Worm (Caenorhabditis elegans) whole organism, L3 larva: Measurements from ENCODE around the gene shk-1.
"Not testable (repeated sequence)": the region's sequence is repeated elsewhere in the genome, so short reads cannot be mapped to it uniquely, and the experiment has no call there.

Experiments used
- ZK546.5 ChIP-seq: sonication (generic microtip); optimal IDR thresholded peaks from 2 replicates; lab custom pipeline; 2017; ENCODE audit warnings: missing biosample characterization, missing genetic modification characterization
- ama-1 ChIP-seq: fragments of 150-350 bp; optimal IDR thresholded peaks from 2 replicates; lab custom pipeline; 2018
- ceh-16 ChIP-seq: sonication (generic microtip); optimal IDR thresholded peaks from 2 replicates; lab custom pipeline; 2017; ENCODE audit warnings: missing biosample characterization, missing genetic modification characterization
- ceh-28 ChIP-seq: fragments of 150-350 bp; optimal IDR thresholded peaks from 2 replicates; lab custom pipeline; 2014; ENCODE audit warnings: missing biosample characterization, missing genetic modification reagents, missing genetic modification characterization
- egl-27 ChIP-seq: sonication (generic microtip); optimal IDR thresholded peaks from 4 replicates; lab custom pipeline; 2017; ENCODE audit warnings: missing biosample characterization, missing genetic modification reagents, missing genetic modification characterization
- egl-5 ChIP-seq: fragments of 150-350 bp; optimal IDR thresholded peaks from 2 replicates; lab custom pipeline; 2017; ENCODE audit warnings: missing biosample characterization, missing genetic modification reagents, missing genetic modification characterization, inconsistent platforms
- elt-1 ChIP-seq: fragments of 150-350 bp; optimal IDR thresholded peaks from 2 replicates; lab custom pipeline; 2014; ENCODE audit warnings: missing biosample characterization, missing genetic modification characterization
- eor-1 ChIP-seq, 2 experiments: fragments of 150-350 bp; optimal IDR thresholded peaks; 2 replicates each; lab custom pipeline; 2014 to 2018; ENCODE audit warnings: missing biosample characterization in 2 of 2, missing genetic modification characterization in 2 of 2
- fkh-10 ChIP-seq: sonication (generic microtip); optimal IDR thresholded peaks from 2 replicates; lab custom pipeline; 2017; ENCODE audit warnings: missing biosample characterization, missing genetic modification reagents, missing genetic modification characterization
- fkh-2 ChIP-seq: fragments of 150-350 bp; optimal IDR thresholded peaks from 2 replicates; lab custom pipeline; 2014; ENCODE audit warnings: missing biosample characterization, missing genetic modification reagents, missing genetic modification characterization
- fos-1 ChIP-seq: fragments of 150-350 bp; optimal IDR thresholded peaks from 2 replicates; lab custom pipeline; 2014; ENCODE audit warnings: missing biosample characterization, missing genetic modification characterization
- hmg-11 ChIP-seq: sonication (generic microtip); optimal IDR thresholded peaks from 2 replicates; lab custom pipeline; 2016; ENCODE audit warnings: missing genetic modification characterization, missing compliant biosample characterization
- jun-1 ChIP-seq: fragments of 150-350 bp; optimal IDR thresholded peaks from 2 replicates; lab custom pipeline; 2014; ENCODE audit warnings: missing biosample characterization, missing genetic modification reagents, missing genetic modification characterization
- lin-15B ChIP-seq: fragments of 150-350 bp; optimal IDR thresholded peaks from 2 replicates; lab custom pipeline; 2014; ENCODE audit warnings: missing biosample characterization, missing genetic modification characterization
- lin-39 ChIP-seq: fragments of 150-350 bp; optimal IDR thresholded peaks from 2 replicates; lab custom pipeline; 2018; ENCODE audit warnings: missing biosample characterization, missing genetic modification reagents, missing genetic modification characterization
- nfya-1 ChIP-seq: sonication (generic microtip); optimal IDR thresholded peaks from 2 replicates; lab custom pipeline; 2017; ENCODE audit warnings: missing genetic modification characterization, mild to moderate bottlenecking, missing compliant biosample characterization, antibody characterized with exemption, moderate library complexity; ENCODE audit not compliant: insufficient read depth
- nhr-11 ChIP-seq: fragments of 150-350 bp; optimal IDR thresholded peaks from 2 replicates; lab custom pipeline; 2014; ENCODE audit warnings: missing biosample characterization, missing genetic modification characterization
- nhr-12 ChIP-seq: fragments of 150-350 bp; optimal IDR thresholded peaks from 2 replicates; lab custom pipeline; 2014; ENCODE audit warnings: missing biosample characterization, missing genetic modification characterization
- nhr-237 ChIP-seq: fragments of 150-350 bp; optimal IDR thresholded peaks from 2 replicates; lab custom pipeline; 2014; ENCODE audit warnings: missing biosample characterization, missing genetic modification characterization
- nhr-28 ChIP-seq: fragments of 150-350 bp; optimal IDR thresholded peaks from 2 replicates; lab custom pipeline; 2014; ENCODE audit warnings: missing biosample characterization, missing genetic modification characterization
- nhr-43 ChIP-seq: sonication (generic microtip); optimal IDR thresholded peaks from 2 replicates; lab custom pipeline; 2016; ENCODE audit warnings: mild to moderate bottlenecking, missing genetic modification characterization, missing compliant biosample characterization; ENCODE audit not compliant: poor library complexity, severe bottlenecking
- nhr-67 ChIP-seq: fragments of 150-350 bp; optimal IDR thresholded peaks from 2 replicates; lab custom pipeline; 2014; ENCODE audit warnings: missing biosample characterization, missing genetic modification characterization
- nhr-76 ChIP-seq: fragments of 150-350 bp; sonication (generic microtip); optimal IDR thresholded peaks from 5 replicates; lab custom pipeline; 2014; ENCODE audit warnings: missing biosample characterization, missing genetic modification characterization
- nhr-77 ChIP-seq: fragments of 150-350 bp; optimal IDR thresholded peaks from 2 replicates; lab custom pipeline; 2014; ENCODE audit warnings: missing biosample characterization, missing genetic modification characterization
- skn-1 ChIP-seq: fragments of 150-350 bp; optimal IDR thresholded peaks from 2 replicates; lab custom pipeline; 2014; ENCODE audit warnings: missing biosample characterization, missing genetic modification characterization
- unc-39 ChIP-seq: sonication (generic microtip); optimal IDR thresholded peaks from 4 replicates; lab custom pipeline; 2017; ENCODE audit warnings: missing biosample characterization, missing genetic modification characterization
- unc-62 ChIP-seq: fragments of 150-350 bp; sonication (generic microtip); optimal IDR thresholded peaks from 4 replicates; lab custom pipeline; 2014; ENCODE audit warnings: missing biosample characterization, missing genetic modification reagents, missing genetic modification characterization
- zag-1 ChIP-seq: fragments of 150-350 bp; optimal IDR thresholded peaks from 2 replicates; lab custom pipeline; 2014; ENCODE audit warnings: missing biosample characterization, missing genetic modification characterization
- ztf-4 ChIP-seq: fragments of 150-350 bp; optimal IDR thresholded peaks from 2 replicates; lab custom pipeline; 2014; ENCODE audit warnings: missing biosample characterization, missing genetic modification characterization

Gene shk-1

DNA sequence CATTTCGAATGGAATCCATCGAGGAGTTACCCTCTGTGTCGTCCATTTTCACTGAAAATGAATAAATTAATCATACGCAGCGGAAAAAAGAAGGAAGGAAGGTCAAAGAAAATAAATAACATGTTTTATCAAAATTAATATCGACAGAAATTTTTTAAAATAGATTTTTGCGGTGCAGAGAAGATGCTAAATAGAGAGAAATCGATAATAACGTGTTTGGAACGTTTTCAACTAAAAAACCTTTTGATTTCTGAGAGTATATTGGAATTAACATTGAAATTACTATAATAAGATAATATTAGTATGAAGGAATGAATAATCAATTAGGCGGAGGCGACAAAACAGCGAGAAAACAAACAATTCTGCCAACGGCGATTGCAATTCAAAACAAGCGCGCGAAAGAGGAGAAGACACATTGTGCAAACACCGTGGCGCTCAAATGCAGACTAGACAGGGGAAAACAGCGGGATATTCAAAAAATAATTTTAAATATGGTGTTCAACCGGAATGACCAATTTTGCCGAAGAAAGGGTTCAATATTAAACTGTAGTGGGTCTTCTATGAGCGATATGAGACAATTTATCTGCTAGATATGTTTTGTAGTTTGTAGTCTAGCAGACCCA is 41.5 kb upstream of the shk-1 start, which contains the start of gene wee-1.3 (continued):
- no peak for TF ChIP-seq nhr-12 (tag; lab: Kevin White, UChicago)
- no peak for TF ChIP-seq nhr-28
- peak; percentile 40 for TF ChIP-seq skn-1 (tag; lab: Kevin White, UChicago)
- peak; percentile 29 for TF ChIP-seq elt-1

DNA sequence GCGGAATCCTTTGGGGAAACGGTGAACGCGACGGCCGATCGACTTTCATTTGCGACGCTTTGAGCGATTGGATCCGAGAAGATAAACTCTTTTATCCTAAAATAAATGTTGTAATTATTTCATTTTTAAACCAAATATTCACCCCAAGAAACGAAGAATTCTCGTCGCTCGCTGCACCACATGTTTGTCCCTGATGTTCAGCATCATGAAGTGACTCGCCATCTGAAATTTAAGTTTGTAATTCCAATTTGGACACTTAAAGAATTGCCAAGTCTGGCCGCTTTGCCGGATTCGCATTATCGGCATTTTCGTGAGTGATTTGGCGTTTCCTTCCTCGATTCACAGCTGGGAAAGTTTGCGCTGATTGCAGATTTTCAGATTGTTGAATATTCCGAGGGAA is 40.1 kb upstream of the shk-1 start, which contains the start of gene Y53C12A.6:
Gene Y53C12A.6 (minus strand): TSS at position 101 of the 400 bp plus-strand sequence.
- TF ChIP-seq nhr-11 (tag; lab: Kevin White, UChicago): no peak
- no peak for TF ChIP-seq ceh-16
- TF ChIP-seq ceh-28 (tag; lab: Kevin White, UChicago): no peak
- no peak for TF ChIP-seq lin-39 (tag; lab: Kevin White, UChicago)
- TF ChIP-seq unc-39 (tag; lab: Kevin White, UChicago): no peak
- TF ChIP-seq eor-1 (tag; optimal IDR thresholded peaks at IDR 0.05; lab: Kevin White, UChicago): no peak
- no peak for TF ChIP-seq fkh-10 (GFP tag; lab: Kevin White, UChicago)
- TF ChIP-seq nhr-76 (tag; lab: Kevin White, UChicago): no peak
- no peak for TF ChIP-seq nhr-43 (tag; lab: Kevin White, UChicago)
- TF ChIP-seq fkh-2 (tag; lab: Kevin White, UChicago): no peak

- TF ChIP-seq elt-1; lin-15B (tag; lab: Kevin White, UChicago); ceh-28 (tag; lab: Kevin White, UChicago): not testable (repeated sequence)
Measured at ce11 chrII:9718631-9719252, 39.3 kb upstream of the shk-1 start, which contains the start of gene Y53C12A.11. Y53C12A.11 (minus strand) TSS chrII:9718698.

DNA sequence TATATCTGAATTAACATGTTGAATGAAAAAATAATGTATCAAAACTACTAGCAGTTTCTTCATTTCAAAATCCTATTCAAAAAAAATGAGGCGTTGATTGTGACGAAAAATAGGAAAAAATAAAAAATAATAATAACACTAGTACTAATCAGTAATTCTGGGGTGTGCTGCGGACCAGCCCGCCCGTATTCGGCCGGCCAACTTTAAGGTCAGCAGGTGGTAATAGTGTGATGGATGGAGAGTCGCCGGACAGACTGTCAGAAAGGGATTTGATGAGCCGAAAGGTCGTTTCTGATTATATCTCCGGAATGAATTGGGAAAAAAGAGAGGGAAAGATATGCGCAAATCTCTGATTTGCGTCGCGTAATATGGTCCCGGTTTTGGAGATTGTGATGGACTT is 33.6 kb upstream of the shk-1 start, which contains the start of gene cutl-2:
Gene cutl-2 (minus strand): TSS at position 210 of the 400 bp plus-strand sequence.
- TF ChIP-seq ztf-4 (tag; lab: Kevin White, UChicago) (no peak), ama-1 (lab: Kevin White, UChicago) (no peak), nfya-1 (tag; lab: Kevin White, UChicago) (no peak), nhr-28 (no peak), fkh-2 (tag; lab: Kevin White, UChicago) (no peak), jun-1 (no peak), unc-62 (GFP tag; lab: Kevin White, UChicago) (no peak), unc-39 (tag; lab: Kevin White, UChicago) (no peak), hmg-11 (tag; lab: Kevin White, UChicago) (no peak), egl-27 (tag; lab: Kevin White, UChicago) (no peak)

DNA sequence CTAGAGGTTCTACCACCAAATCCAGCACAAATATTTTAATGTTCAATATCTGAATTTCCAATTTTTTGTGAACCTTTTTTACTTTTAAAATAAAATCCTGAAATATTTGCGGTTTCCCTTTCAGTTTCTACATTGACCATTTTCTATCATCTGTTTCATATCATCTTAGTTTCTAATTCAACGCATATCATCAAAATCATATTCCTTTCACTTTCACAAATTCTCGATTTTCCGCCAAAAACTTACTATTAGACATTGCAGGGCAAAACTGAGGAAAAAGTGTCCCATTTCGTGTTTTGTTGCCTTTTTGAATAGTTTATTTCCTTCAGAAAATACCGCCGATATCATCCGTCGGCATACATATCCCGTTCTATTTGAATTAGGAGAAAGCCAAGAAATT is 33.0 kb upstream of the shk-1 start:
- TF ChIP-seq nhr-76 (tag; lab: Kevin White, UChicago) (peak; percentile 91), nhr-77 (tag; lab: Kevin White, UChicago) (no peak), nhr-67 (tag; lab: Kevin White, UChicago) (no peak), zag-1 (tag; lab: Kevin White, UChicago) (no peak), ztf-4 (tag; lab: Kevin White, UChicago) (no peak), nhr-237 (no peak)

- TF ChIP-seq nfya-1 (tag; lab: Kevin White, UChicago) (peak; percentile 56), lin-39 (tag; lab: Kevin White, UChicago) (peak; percentile 41), unc-62 (GFP tag; lab: Kevin White, UChicago) (no peak), fos-1 (tag; lab: Kevin White, UChicago) (no peak), fkh-2 (tag; lab: Kevin White, UChicago) (no peak), egl-5 (tag; lab: Kevin White, UChicago) (peak; percentile 46), ZK546.5 (tag; lab: Kevin White, UChicago) (no peak), lin-15B (tag; lab: Kevin White, UChicago) (peak; percentile 1), skn-1 (tag; lab: Kevin White, UChicago) (no peak)
Measured at ce11 chrII:9727192-9727699, 30.8 kb upstream of the shk-1 start.
